Worm (Caenorhabditis elegans): Measurements from ENCODE around the gene dct-5.

- TF ChIP-seq ztf-18 (tag; optimal IDR thresholded peaks at IDR 0.05), result no peak
- TF ChIP-seq dpl-1 (GFP tag; optimal IDR thresholded peaks at IDR 0.05), result no peak
- TF ChIP-seq bed-1 (GFP tag; IDR thresholded peaks at IDR 0.05), result no peak
- no peak for TF ChIP-seq lin-40 (tag; optimal IDR thresholded peaks at IDR 0.05)
- no peak for TF ChIP-seq F22D6.2 (tag; optimal IDR thresholded peaks at IDR 0.05)
- no peak for TF ChIP-seq lir-1 (GFP tag; conservative IDR thresholded peaks at IDR 0.05)
- no peak for TF ChIP-seq fkh-3 (tag; optimal IDR thresholded peaks at IDR 0.05)
Measured at ce11 chrII:5474946-5475345, 38.2 kb upstream of the dct-5 start, which contains the start of gene ilcr-2.

Measured in whole organism, young adult.